Worm (Caenorhabditis elegans) whole organism, young adult: ENCODE data around the gene C15C8.5.
A peak's percentile ranks its signal among the peaks of the same experiment; 100 is the strongest.

Source experiments
- B0019.2 ChIP-seq: fragments of 200-800 bp; sonication (Bioruptor generic); conservative IDR thresholded peaks from 2 replicates; pipeline ENCODE4 v1.3.6; 2022; ENCODE audit warnings: missing genetic modification reagents, missing genetic modification characterization, missing compliant biosample characterization
- B0336.3 ChIP-seq: fragments of 200-800 bp; sonication (Bioruptor generic); IDR thresholded peaks from 2 replicates; pipeline ENCODE4 v1.3.6; 2022; ENCODE audit warnings: missing genetic modification characterization, missing compliant biosample characterization
- C17E4.6 ChIP-seq: fragments of 200-800 bp; sonication (Bioruptor generic); IDR thresholded peaks from 2 replicates; pipeline ENCODE4 v1.3.6; 2022; ENCODE audit warnings: missing genetic modification reagents, missing genetic modification characterization, missing compliant biosample characterization
- F10E7.11 ChIP-seq: sonication (generic microtip); optimal IDR thresholded peaks from 2 replicates; lab custom pipeline; 2017; ENCODE audit warnings: mild to moderate bottlenecking, missing genetic modification characterization, moderate library complexity, missing compliant biosample characterization
- F23B12.7 ChIP-seq: sonication (generic microtip); optimal IDR thresholded peaks from 2 replicates; lab custom pipeline; 2017; ENCODE audit warnings: missing genetic modification characterization, mild to moderate bottlenecking, missing compliant biosample characterization, antibody characterized with exemption, moderate library complexity; ENCODE audit not compliant: insufficient read depth
- F57A8.1 ChIP-seq: fragments of 200-800 bp; sonication (Bioruptor generic); optimal IDR thresholded peaks from 2 replicates; lab custom pipeline; 2018; ENCODE audit warnings: mild to moderate bottlenecking, missing genetic modification characterization, moderate library complexity, missing compliant biosample characterization
- K11D2.4 ChIP-seq: fragments of 200-800 bp; sonication (Bioruptor generic); IDR thresholded peaks from 2 replicates; pipeline ENCODE4 v1.3.6; 2022; ENCODE audit warnings: missing genetic modification reagents, missing genetic modification characterization, missing compliant biosample characterization
- Y56A3A.18 ChIP-seq: fragments of 200-800 bp; sonication (Bioruptor generic); IDR thresholded peaks from 2 replicates; pipeline ENCODE4 v1.3.6; 2022; ENCODE audit warnings: missing genetic modification reagents, missing genetic modification characterization, missing compliant biosample characterization
- athp-1 ChIP-seq: sonication (generic microtip); optimal IDR thresholded peaks from 2 replicates; lab custom pipeline; 2017; ENCODE audit warnings: mild to moderate bottlenecking, missing genetic modification characterization, missing compliant biosample characterization
- attf-5 ChIP-seq: fragments of 200-800 bp; sonication (Bioruptor generic); optimal IDR thresholded peaks from 2 replicates; lab custom pipeline; 2018; ENCODE audit warnings: mild to moderate bottlenecking, missing genetic modification characterization, missing compliant biosample characterization
- attf-6 ChIP-seq: fragments of 200-800 bp; sonication (Bioruptor generic); IDR thresholded peaks from 2 replicates; pipeline ENCODE4 v1.3.6; 2022; ENCODE audit warnings: missing genetic modification reagents, missing genetic modification characterization, missing compliant biosample characterization
- cebp-2 ChIP-seq: fragments of 200-800 bp; sonication (Bioruptor generic); IDR thresholded peaks from 2 replicates; pipeline ENCODE4 v1.3.6; 2022; ENCODE audit warnings: missing genetic modification characterization, missing compliant biosample characterization
- ceh-100 ChIP-seq: fragments of 200-800 bp; sonication (Bioruptor generic); IDR thresholded peaks from 2 replicates; pipeline ENCODE4 v1.3.6; 2022; ENCODE audit warnings: missing genetic modification reagents, missing genetic modification characterization, missing compliant biosample characterization
- ceh-40 ChIP-seq: fragments of 200-800 bp; sonication (Bioruptor generic); IDR thresholded peaks from 2 replicates; pipeline ENCODE4 v1.3.6; 2022; ENCODE audit warnings: missing genetic modification characterization, missing compliant biosample characterization
- ceh-58 ChIP-seq: fragments of 200-800 bp; sonication (Bioruptor generic); IDR thresholded peaks from 2 replicates; pipeline ENCODE4 v1.3.6; 2022; ENCODE audit warnings: missing genetic modification characterization, missing compliant biosample characterization
- ceh-79 ChIP-seq: sonication (generic microtip); optimal IDR thresholded peaks from 2 replicates; lab custom pipeline; 2017; ENCODE audit warnings: mild to moderate bottlenecking, missing genetic modification characterization, missing compliant biosample characterization
- die-1 ChIP-seq: sonication (generic microtip); optimal IDR thresholded peaks from 2 replicates; lab custom pipeline; 2016; ENCODE audit warnings: missing genotype, mild to moderate bottlenecking, missing genetic modification characterization, missing compliant biosample characterization
- egl-18 ChIP-seq: fragments of 200-800 bp; sonication (Bioruptor generic); IDR thresholded peaks from 2 replicates; pipeline ENCODE4 v1.3.6; 2022; ENCODE audit warnings: missing genetic modification reagents, missing genetic modification characterization, missing compliant biosample characterization
- ekl-4 ChIP-seq: fragments of 200-800 bp; sonication (Bioruptor generic); IDR thresholded peaks from 2 replicates; pipeline ENCODE4 v1.3.6; 2022; ENCODE audit warnings: missing genetic modification reagents, missing genetic modification characterization, missing compliant biosample characterization
- hlh-12 ChIP-seq: sonication (generic microtip); optimal IDR thresholded peaks from 2 replicates; lab custom pipeline; 2016; ENCODE audit warnings: missing genetic modification characterization, missing compliant biosample characterization
- hmg-1.2 ChIP-seq: fragments of 200-800 bp; sonication (Bioruptor generic); IDR thresholded peaks from 2 replicates; pipeline ENCODE4 v1.3.6; 2022; ENCODE audit warnings: missing genetic modification reagents, missing genetic modification characterization, missing compliant biosample characterization
- hsf-1 ChIP-seq: fragments of 200-800 bp; sonication (Bioruptor generic); IDR thresholded peaks from 2 replicates; pipeline ENCODE4 v1.3.6; 2022; ENCODE audit warnings: missing genetic modification reagents, missing genetic modification characterization, missing compliant biosample characterization
- lag-1 ChIP-seq: fragments of 200-800 bp; sonication (Bioruptor generic); IDR thresholded peaks from 2 replicates; pipeline ENCODE4 v1.3.6; 2022; ENCODE audit warnings: missing genetic modification reagents, missing genetic modification characterization, missing compliant biosample characterization
- lin-26 ChIP-seq: fragments of 200-800 bp; sonication (Bioruptor generic); IDR thresholded peaks from 2 replicates; pipeline ENCODE4 v1.3.6; 2022; ENCODE audit warnings: missing genetic modification reagents, missing genetic modification characterization, missing compliant biosample characterization
- lin-35 ChIP-seq, 3 experiments: fragments of 150-350 bp in 2 of 3; sonication (generic microtip) in 1 of 3; optimal IDR thresholded peaks; 2 replicates each; lab custom pipeline; 2014 to 2018; ENCODE audit warnings: missing biosample characterization in 3 of 3, missing genetic modification characterization in 3 of 3, missing genetic modification reagents in 3 of 3
- lin-40 ChIP-seq: sonication (generic microtip); optimal IDR thresholded peaks from 2 replicates; lab custom pipeline; 2016; ENCODE audit warnings: missing genetic modification characterization, mild to moderate bottlenecking, missing compliant biosample characterization, missing genotype, missing genetic modification reagents
- lin-54 ChIP-seq: fragments of 200-800 bp; sonication (Bioruptor generic); optimal IDR thresholded peaks from 2 replicates; lab custom pipeline; 2018; ENCODE audit warnings: mild to moderate bottlenecking, missing genetic modification characterization, missing compliant biosample characterization
- madf-10 ChIP-seq: sonication (generic microtip); optimal IDR thresholded peaks from 2 replicates; lab custom pipeline; 2016; ENCODE audit warnings: mild to moderate bottlenecking, missing genetic modification characterization, missing compliant biosample characterization
- mes-4 ChIP-seq: sonication (generic microtip); optimal IDR thresholded peaks from 2 replicates; lab custom pipeline; 2016; ENCODE audit warnings: missing genotype, missing genetic modification characterization, missing compliant biosample characterization
- nfya-2 ChIP-seq: fragments of 200-800 bp; sonication (Bioruptor generic); IDR thresholded peaks from 2 replicates; pipeline ENCODE4 v1.3.6; 2022; ENCODE audit warnings: missing genetic modification reagents, missing genetic modification characterization, missing compliant biosample characterization
- nhr-120 ChIP-seq: fragments of 200-800 bp; sonication (Bioruptor generic); IDR thresholded peaks from 2 replicates; pipeline ENCODE4 v1.3.6; 2022; ENCODE audit warnings: missing genetic modification characterization, missing compliant biosample characterization
- nhr-27 ChIP-seq: fragments of 200-800 bp; sonication (Bioruptor generic); optimal IDR thresholded peaks from 2 replicates; lab custom pipeline; 2018; ENCODE audit warnings: mild to moderate bottlenecking, missing genetic modification characterization, moderate library complexity, missing compliant biosample characterization
- nhr-80 ChIP-seq: sonication (generic microtip); optimal IDR thresholded peaks from 2 replicates; lab custom pipeline; 2016; ENCODE audit warnings: missing genetic modification characterization, missing compliant biosample characterization
- rpc-1 ChIP-seq, 2 experiments: fragments of 150-350 bp in 1 of 2; sonication (generic microtip) in 1 of 2; optimal IDR thresholded peaks; 2 replicates each; lab custom pipeline; 2014 to 2018; ENCODE audit warnings: missing biosample characterization in 1 of 2, missing genetic modification characterization in 1 of 2, missing genetic modification reagents in 1 of 2, missing genotype in 1 of 2
- sdz-38 ChIP-seq: sonication (generic microtip); optimal IDR thresholded peaks from 2 replicates; lab custom pipeline; 2016; ENCODE audit warnings: missing genotype, missing genetic modification characterization, missing compliant biosample characterization
- snpc-1.1 ChIP-seq: sonication (generic microtip); optimal IDR thresholded peaks from 2 replicates; lab custom pipeline; 2017; ENCODE audit warnings: missing genetic modification characterization, mild to moderate bottlenecking, missing compliant biosample characterization, antibody characterized with exemption, moderate library complexity, missing genotype, missing genetic modification reagents; ENCODE audit not compliant: insufficient read depth
- snpc-1.3 ChIP-seq: sonication (generic microtip); optimal IDR thresholded peaks from 2 replicates; lab custom pipeline; 2017; ENCODE audit warnings: missing genetic modification characterization, mild to moderate bottlenecking, missing compliant biosample characterization, antibody characterized with exemption, moderate library complexity, missing genotype, missing genetic modification reagents; ENCODE audit not compliant: insufficient read depth
- snpc-3.4 ChIP-seq: sonication (generic microtip); optimal IDR thresholded peaks from 2 replicates; lab custom pipeline; 2017; ENCODE audit warnings: missing genetic modification characterization, mild to moderate bottlenecking, missing compliant biosample characterization, antibody characterized with exemption, moderate library complexity, missing genotype, missing genetic modification reagents
- snpc-4 ChIP-seq, 5 experiments: fragments of 150-350 bp in 1 of 5; sonication (generic microtip) in 4 of 5; optimal IDR thresholded peaks; 2 replicates each; lab custom pipeline; 2014 to 2018; ENCODE audit warnings: missing genetic modification characterization in 5 of 5, missing biosample characterization in 3 of 5, antibody characterized with exemption in 2 of 5, mild to moderate bottlenecking in 2 of 5, missing compliant biosample characterization in 2 of 5, missing genotype in 2 of 5, moderate library complexity in 2 of 5, missing genetic modification reagents in 1 of 5
- sptf-2 ChIP-seq: fragments of 200-800 bp; sonication (Bioruptor generic); optimal IDR thresholded peaks from 2 replicates; lab custom pipeline; 2018; ENCODE audit warnings: mild to moderate bottlenecking, missing genetic modification characterization, missing compliant biosample characterization
- tlf-1 ChIP-seq: fragments of 200-800 bp; sonication (Bioruptor generic); optimal IDR thresholded peaks from 2 replicates; lab custom pipeline; 2018; ENCODE audit warnings: mild to moderate bottlenecking, missing genetic modification characterization, missing compliant biosample characterization
- unc-130 ChIP-seq: sonication (generic microtip); optimal IDR thresholded peaks from 2 replicates; lab custom pipeline; 2016; ENCODE audit warnings: missing genetic modification reagents, missing genetic modification characterization, missing compliant biosample characterization
- xnd-1 ChIP-seq: sonication (generic microtip); optimal IDR thresholded peaks from 2 replicates; lab custom pipeline; 2016; ENCODE audit warnings: missing genotype, missing genetic modification reagents, missing genetic modification characterization, missing compliant biosample characterization
- zfh-2 ChIP-seq: fragments of 200-800 bp; sonication (Bioruptor generic); conservative IDR thresholded peaks from 2 replicates; pipeline ENCODE4 v1.3.6; 2022; ENCODE audit warnings: missing genetic modification reagents, missing genetic modification characterization, missing compliant biosample characterization
- ztf-18 ChIP-seq: sonication (generic microtip); optimal IDR thresholded peaks from 2 replicates; lab custom pipeline; 2016; ENCODE audit warnings: missing genotype, mild to moderate bottlenecking, missing genetic modification characterization, missing compliant biosample characterization
- ztf-22 ChIP-seq: fragments of 200-800 bp; sonication (Bioruptor generic); optimal IDR thresholded peaks from 2 replicates; lab custom pipeline; 2018; ENCODE audit warnings: mild to moderate bottlenecking, missing genetic modification characterization, moderate library complexity, missing compliant biosample characterization

Gene C15C8.5

DNA sequence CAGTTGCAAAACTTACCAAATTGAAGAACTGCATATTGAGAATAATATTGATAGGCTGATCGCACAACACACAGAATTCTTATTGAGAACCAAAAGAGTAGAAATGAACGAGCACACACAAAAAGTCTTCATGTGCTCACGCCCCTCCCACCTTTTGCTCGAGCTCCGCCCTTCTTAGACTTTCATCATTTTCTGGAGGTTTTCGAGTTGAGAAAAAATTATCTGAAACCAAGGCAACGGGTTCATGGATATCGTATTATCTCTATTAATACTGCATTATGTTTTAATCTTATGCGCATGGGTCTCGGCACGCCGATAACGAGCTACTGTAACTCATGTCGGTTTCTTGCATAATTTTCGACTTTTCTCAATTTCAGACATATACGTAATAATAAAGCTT, 21.9 kb upstream of the C15C8.5 start, which contains the start of gene R11D1.12:
R11D1.12 (minus strand) TSS at position 101 of the 400 bp plus-strand sequence.
- no peak for TF ChIP-seq athp-1 (tag; lab: Kevin White, UChicago)
- no peak for TF ChIP-seq tlf-1 (GFP tag; lab: Kevin White, UChicago)
- TF ChIP-seq snpc-1.1 (tag; lab: Kevin White, UChicago) = no peak
- no peak for TF ChIP-seq attf-5 (GFP tag; lab: Kevin White, UChicago)
- TF ChIP-seq madf-10 (tag; lab: Kevin White, UChicago) = no peak
- TF ChIP-seq hlh-12 = no peak
- TF ChIP-seq K11D2.4 = no peak
- no peak for TF ChIP-seq snpc-4 (GFP tag; optimal IDR thresholded peaks at IDR 0.05; lab: Kevin White, UChicago)
- TF ChIP-seq snpc-4 (tag; optimal IDR thresholded peaks at IDR 0.05; lab: Kevin White, UChicago) = no peak
- no peak for TF ChIP-seq nhr-27 (tag; lab: Kevin White, UChicago)
- TF ChIP-seq die-1 (tag; lab: Kevin White, UChicago) = no peak

DNA sequence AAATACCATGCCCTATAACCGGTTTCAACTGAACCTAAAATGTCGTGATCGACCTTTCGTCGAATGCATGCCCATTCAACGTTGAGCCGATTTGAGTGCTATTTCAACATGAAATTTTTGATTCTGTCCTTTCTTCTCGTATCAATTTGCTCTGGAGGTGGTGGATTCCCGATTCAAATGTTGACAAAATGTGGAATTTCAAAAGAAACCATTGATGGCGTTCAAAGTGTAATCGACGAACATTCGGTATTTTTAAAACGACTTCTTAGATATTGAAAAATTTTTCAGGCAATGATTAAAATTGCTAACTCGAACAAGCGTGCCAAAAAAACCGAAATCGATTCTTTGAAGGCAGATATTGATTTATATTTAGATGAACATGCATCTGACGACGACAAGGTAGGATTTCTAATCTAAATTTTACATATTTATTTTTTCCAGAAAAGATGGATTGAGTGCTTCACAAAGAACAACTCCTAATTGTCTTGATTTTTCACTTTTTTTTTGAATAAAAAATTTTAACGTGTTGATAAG, 20.6 kb upstream of the C15C8.5 start, which contains the start of gene R11D1.13:
R11D1.13 (plus strand) TSS at position 51 of the 534 bp plus-strand sequence.
- TF ChIP-seq ceh-100 (GFP tag; lab: Robert Waterston, UW) (no peak), nhr-80 (tag; lab: Kevin White, UChicago) (no peak), hmg-1.2 (GFP tag; lab: Robert Waterston, UW) (no peak), ekl-4 (0 out of 2 replicates have a peak, but pooled peaks have one; percentile 34), unc-130 (GFP tag; lab: Kevin White, UChicago) (no peak), nhr-120 (GFP tag; lab: Robert Waterston, UW) (no peak), zfh-2 (no peak), sptf-2 (GFP tag; lab: Kevin White, UChicago) (no peak), hsf-1 (GFP tag; lab: Robert Waterston, UW) (no peak), lin-40 (no peak), F23B12.7 (tag; lab: Kevin White, UChicago) (no peak), F10E7.11 (no peak), lin-35 (GFP tag; optimal IDR thresholded peaks at IDR 0.05; lab: Kevin White, UChicago) (peak in 1 of 3 experiments; percentile 5), ceh-40 (no peak), attf-6 (GFP tag; lab: Robert Waterston, UW) (no peak), nfya-2 (GFP tag; lab: Robert Waterston, UW) (no peak), snpc-3.4 (tag; lab: Kevin White, UChicago) (no peak), sdz-38 (no peak), lag-1 (GFP tag; lab: Robert Waterston, UW) (no peak), lin-54 (GFP tag; lab: Kevin White, UChicago) (peak; percentile 9), ztf-18 (no peak), xnd-1 (tag; lab: Kevin White, UChicago) (no peak), C17E4.6 (GFP tag; lab: Robert Waterston, UW) (no peak), B0336.3 (GFP tag; lab: Robert Waterston, UW) (peak; percentile 51), egl-18 (GFP tag; lab: Robert Waterston, UW) (no peak), snpc-1.3 (tag; lab: Kevin White, UChicago) (no peak), K11D2.4 (no peak), B0019.2 (no peak), lin-26 (no peak), F57A8.1 (GFP tag; lab: Kevin White, UChicago) (no peak), cebp-2 (GFP tag; lab: Robert Waterston, UW) (no peak), mes-4 (tag; lab: Kevin White, UChicago) (no peak), rpc-1 (optimal IDR thresholded peaks at IDR 0.05; lab: Kevin White, UChicago) (no peak), rpc-1 (tag; optimal IDR thresholded peaks at IDR 0.05; lab: Kevin White, UChicago) (no peak), ceh-58 (GFP tag; lab: Robert Waterston, UW) (no peak), Y56A3A.18 (GFP tag; lab: Robert Waterston, UW) (no peak), ztf-22 (GFP tag; lab: Kevin White, UChicago) (no peak), ceh-79 (tag; lab: Kevin White, UChicago) (no peak)
